Worm (Caenorhabditis elegans): Measurements from ENCODE around the gene Y38E10A.1.

- no peak for TF ChIP-seq pes-1 (GFP tag; IDR thresholded peaks at IDR 0.05)
- no peak for TF ChIP-seq ama-1 (optimal IDR thresholded peaks at IDR 0.05)
- no peak for TF ChIP-seq flt-1 (GFP tag; IDR thresholded peaks at IDR 0.05)
- no peak for TF ChIP-seq tra-4 (tag; optimal IDR thresholded peaks at IDR 0.05)
- TF ChIP-seq aly-1 (tag; optimal IDR thresholded peaks at IDR 0.05) = no peak
- TF ChIP-seq B0310.2 (tag; optimal IDR thresholded peaks at IDR 0.05) = no peak
Observed at ce11 chrII:12574668-12575067, 4.2 kb upstream of the Y38E10A.1 start, which contains the start of gene Y38E10A.3.

Data from whole organism, early embryonic.